Fruit fly (Drosophila melanogaster) whole organism, larva: ENCODE measurements around the gene CG3408.

Source experiments
- noc ChIP-seq: fragments of 200-800 bp; sonication (Bioruptor generic); optimal IDR thresholded peaks from 3 replicates; lab custom pipeline; 2019; ENCODE audit warnings: missing biosample characterization, mild to moderate bottlenecking, missing genetic modification characterization, moderate library complexity

The CG3408 gene

DNA sequence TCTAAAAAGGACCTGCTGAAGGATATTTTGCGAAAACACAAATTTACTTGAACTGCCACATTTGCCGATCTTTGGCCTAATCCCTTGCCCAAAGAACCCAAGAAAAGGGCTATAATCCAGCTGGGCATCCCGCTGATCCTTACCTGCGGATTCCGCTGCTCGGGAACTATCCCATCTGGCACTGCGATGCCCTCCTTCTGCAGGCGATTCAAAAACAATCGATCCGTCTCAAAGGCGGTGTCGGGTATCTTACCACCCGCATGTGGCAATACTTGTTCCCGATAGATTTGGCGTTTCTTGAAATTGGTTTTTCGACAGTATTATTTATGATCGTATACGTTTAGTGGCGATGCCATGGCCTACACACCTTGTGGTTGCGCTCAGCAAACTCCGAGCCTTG is 18.1 kb downstream of the CG3408 start:
- no peak for TF ChIP-seq noc (tag; lab: Kevin White, UChicago)

dm6 chr3L:9490432-9490831 is 19.0 kb downstream of the CG3408 start:
- TF ChIP-seq noc (tag; lab: Kevin White, UChicago), result no peak

DNA sequence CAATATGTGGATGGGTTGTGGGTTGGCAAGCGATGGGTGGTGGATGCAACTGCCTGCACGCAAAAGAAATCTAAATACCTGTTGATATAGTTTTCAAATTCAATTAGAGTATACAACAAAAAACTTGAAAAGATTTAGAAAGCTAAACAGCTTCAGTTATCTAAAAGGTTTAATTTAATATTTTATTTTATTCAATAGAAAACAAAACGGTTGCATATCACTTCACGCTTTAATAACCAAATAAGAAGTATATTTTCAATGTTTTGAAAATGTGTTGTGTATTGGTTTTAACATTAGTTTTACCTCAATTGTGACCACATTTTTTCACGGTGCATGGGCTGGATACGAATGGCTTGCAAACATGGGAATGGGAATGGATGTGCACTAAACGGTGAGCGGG is 19.8 kb downstream of the CG3408 start:
- no peak for TF ChIP-seq noc (tag; lab: Kevin White, UChicago)

DNA sequence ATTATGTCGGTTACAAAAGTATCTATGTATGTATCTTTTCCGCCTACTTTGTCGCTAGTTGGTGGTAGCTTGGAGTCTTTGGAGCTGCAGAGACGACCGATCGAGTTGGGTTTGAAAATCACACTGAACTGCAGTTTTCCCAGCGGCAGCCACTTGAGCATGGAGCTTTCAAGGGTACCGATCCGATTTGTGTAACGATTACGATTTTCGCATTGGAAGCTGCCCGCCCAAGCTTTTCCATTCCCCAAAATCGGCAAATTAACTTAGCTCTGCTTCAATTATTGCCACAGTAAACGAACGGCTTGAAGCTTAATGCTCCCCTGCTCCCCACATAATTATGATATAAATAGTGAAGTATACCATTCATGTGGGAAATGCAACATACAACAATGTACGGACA is 20.2 kb downstream of the CG3408 start, which contains the start of gene CG32036:
CG32036 (minus strand) TSS at position 101 of the 400 bp plus-strand sequence.
- TF ChIP-seq noc (tag; lab: Kevin White, UChicago), result no peak

DNA sequence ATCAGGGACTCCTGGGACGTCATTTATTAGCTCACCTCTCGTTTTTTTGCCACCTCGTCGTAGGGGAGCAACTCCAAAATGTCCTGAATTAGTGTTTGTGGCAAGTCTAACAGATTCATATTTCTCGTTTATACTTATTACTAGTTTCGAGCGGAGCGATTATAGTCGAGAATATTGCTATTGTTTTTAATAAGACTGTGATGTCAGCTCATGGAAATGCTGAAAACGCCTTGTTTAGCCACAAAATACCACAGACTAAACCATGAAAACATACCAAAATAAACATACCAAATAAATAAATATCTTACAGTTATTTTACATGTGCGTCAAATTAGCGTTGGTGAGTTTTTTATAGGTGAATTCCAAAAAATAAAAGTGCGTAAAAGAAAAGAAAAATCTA is 21.8 kb downstream of the CG3408 start, which contains the start of gene pall:
pall (minus strand) TSS at position 205 of the 400 bp plus-strand sequence.
- TF ChIP-seq noc (tag; lab: Kevin White, UChicago), result no peak

- no peak for TF ChIP-seq noc (tag; lab: Kevin White, UChicago)
These were observed 32.6 kb downstream of the CG3408 start, which contains the start of the genes Uch-L5 and Jarid2 for dm6 chr3L:9476829-9477228. Uch-L5 (minus strand) TSS chr3L:9476965. Jarid2 (plus strand) TSS chr3L:9477038.

DNA sequence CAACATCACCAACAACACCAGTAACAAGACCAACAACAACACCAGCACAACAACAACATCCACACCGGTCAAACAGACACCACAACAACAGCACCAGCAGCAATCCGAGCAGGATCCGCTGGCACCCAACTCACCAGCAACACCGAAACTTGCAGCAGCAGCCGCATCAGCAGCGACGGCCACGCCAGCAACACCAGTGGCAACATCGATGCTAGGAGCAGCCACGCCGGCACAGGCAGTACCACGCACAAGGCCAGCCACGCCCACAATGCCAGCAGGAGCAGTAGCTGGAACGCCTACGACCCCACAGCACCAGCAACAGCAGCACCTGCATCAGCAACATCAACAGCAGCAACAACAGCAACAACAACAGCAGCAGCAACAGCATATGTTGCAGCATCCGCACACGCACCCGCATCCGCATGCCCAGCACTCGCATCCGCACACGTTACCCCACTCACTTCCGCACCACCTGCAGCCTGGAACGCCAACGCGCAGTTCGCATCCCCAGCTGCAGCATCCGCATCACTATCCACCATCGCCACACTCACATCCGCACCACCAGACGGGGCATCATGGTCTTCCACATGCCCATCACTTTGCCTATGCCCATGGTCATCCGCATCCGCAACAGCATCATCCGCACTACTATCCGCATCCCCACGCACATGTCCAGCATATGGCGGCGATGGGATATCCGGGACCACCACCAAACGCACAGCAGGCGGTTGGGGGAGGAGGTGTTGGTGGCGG is 38.1 kb downstream of the CG3408 start:
- no peak for TF ChIP-seq noc (tag; lab: Kevin White, UChicago)

dm6 chr3L:9469079-9469478 is 40.3 kb downstream of the CG3408 start:
- TF ChIP-seq noc (tag; lab: Kevin White, UChicago), result no peak

dm6 chr3L:9468261-9468890 is 41.0 kb downstream of the CG3408 start:
- peak; percentile 22 for TF ChIP-seq noc (tag; lab: Kevin White, UChicago)

- no peak for TF ChIP-seq noc (tag; lab: Kevin White, UChicago)
These were observed 41.6 kb downstream of the CG3408 start for dm6 chr3L:9467763-9468206.

dm6 chr3L:9467267-9467666 is 42.1 kb downstream of the CG3408 start:
- no peak for TF ChIP-seq noc (tag; lab: Kevin White, UChicago)

DNA sequence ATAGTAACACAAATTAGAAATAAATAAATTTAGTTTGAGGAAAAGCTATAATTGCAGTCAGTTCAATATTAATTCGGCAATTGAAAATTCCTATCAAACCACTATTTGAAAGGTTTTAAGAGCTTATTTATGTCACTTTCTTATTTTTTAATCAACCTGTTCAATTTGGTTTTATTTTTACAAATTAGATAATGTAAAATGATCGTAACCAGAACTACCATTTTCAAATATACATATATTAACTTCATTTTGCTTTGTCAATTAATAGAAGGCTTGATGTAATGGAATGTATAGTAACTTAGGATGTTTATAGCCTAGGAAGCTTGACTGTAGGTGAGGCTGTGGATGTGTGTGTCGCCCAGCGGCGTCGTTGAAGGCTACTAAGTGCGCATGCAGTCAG is 42.8 kb downstream of the CG3408 start:
- TF ChIP-seq noc (tag; lab: Kevin White, UChicago), result peak; percentile 1

DNA sequence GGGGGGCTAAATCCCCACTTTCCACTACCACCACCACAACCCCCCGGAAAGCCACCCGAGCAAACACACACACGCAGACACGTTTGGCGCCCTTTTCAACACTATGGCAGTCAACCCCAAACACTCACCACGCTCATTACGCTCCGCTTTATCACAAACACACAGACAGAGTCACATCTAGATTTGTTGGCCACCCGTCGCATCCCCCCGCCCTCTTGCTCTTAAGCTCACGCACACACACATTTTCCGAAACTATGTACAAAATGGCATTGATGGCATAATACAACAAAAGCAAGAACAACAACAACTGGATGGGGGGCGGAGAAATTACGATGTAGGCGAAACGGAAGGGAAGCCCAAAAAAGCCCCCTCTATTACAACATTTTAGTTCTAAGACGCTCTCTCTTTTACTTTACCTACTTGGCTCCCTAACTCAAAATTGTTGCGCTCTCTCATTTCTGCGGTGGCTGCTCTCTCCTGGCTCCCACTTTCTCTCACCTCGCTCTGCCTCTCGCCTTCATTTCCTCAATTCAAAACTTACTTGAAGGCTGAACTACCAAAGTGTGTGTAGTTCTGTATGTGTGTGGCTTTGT is 43.6 kb downstream of the CG3408 start:
- TF ChIP-seq noc (tag; lab: Kevin White, UChicago), result no peak

DNA sequence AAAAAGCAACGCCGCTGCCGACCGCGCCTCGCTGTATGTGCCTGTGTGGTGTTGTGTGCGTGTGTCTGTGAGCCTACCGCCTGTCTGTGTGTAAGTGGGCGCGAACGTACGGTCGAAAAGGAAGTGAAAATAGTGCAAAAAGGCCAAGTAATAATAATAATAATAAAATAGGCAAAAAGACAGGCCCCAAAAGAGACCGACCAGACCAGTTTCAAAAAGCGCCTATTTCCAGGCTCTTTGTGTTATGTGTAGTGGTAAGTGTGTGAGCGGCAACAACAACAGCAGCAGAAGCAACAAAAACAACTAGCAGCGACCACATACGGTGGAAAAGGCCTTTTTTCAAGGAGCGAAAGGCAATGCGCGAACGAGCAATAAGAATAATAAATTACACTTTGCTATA is 46.6 kb downstream of the CG3408 start:
- TF ChIP-seq noc (tag; lab: Kevin White, UChicago), result no peak

DNA sequence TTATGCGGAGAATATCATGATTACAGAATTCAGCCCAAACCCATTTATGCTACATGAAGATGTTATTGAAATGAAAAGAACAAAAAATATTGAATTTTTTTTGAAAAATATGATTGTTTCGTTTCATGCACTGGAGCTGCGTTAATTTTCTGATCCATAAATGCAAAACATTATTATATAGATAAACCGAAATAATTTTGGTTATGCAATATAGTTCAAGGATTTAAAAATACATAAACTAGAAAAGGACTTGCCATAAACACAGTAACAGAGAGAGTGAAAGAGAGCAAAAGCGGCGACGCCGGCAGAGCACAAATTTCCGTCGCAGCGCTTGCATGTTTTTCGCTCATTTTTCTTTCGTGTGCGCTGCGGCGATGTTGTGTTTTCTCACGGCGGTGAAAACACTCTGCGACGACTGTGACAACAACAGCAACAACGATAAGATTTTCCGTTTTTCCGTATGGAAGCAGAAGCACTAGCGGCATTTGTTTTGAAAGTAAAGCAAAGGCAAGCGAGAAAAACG is 47.1 kb downstream of the CG3408 start:
- peak; percentile 85 for TF ChIP-seq noc (tag; lab: Kevin White, UChicago)

- no peak for TF ChIP-seq noc (tag; lab: Kevin White, UChicago)
These were observed 47.6 kb downstream of the CG3408 start for dm6 chr3L:9461670-9462246.
